Fruit fly (Drosophila melanogaster): Measurements from ENCODE around the gene Cp19.

The Cp19 gene

DNA sequence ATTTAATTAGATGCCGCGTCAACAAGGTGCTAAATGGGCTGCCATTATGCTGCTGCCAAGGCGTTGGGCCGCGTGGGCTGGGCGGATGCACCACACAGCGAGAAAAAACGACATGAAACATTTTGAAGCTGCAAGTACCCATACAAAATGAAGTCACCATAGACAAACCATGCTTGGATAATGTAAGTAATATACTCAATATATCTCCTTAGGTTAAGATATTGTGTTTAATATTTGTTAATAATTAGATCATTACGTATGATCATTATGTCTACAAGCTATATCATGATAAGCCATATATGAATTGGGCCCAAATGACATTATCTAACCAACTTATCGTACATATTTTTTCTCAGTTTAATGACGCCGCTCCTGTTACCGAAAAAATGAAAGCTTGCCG is 13.7 kb upstream of the Cp19 start:
- no peak for TF ChIP-seq CG8478 (optimal IDR thresholded peaks at IDR 0.05)
- TF ChIP-seq CTCF (optimal IDR thresholded peaks at IDR 0.05): no peak

DNA sequence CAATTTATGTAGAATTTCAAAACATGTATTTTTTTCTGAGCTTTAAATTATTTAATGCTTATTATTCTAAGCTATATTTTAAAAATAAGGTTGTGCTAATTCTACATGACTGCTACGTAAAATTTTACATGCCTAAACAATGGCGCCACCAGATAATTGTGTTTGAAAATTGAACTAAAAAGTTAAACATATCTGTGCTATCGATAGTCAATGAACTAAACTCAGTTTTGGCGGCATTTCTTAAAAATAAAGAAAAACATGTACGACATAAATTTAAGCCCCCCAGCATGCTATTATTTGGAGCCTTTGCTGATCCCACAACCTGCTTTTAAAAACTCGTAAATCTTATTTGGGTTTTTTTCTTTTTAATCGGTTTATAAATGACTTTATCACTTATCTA is 11.1 kb upstream of the Cp19 start:
- peak; percentile 77 to 89 for TF ChIP-seq CTCF (optimal IDR thresholded peaks at IDR 0.05)
- no peak for TF ChIP-seq CG8478 (optimal IDR thresholded peaks at IDR 0.05)

DNA sequence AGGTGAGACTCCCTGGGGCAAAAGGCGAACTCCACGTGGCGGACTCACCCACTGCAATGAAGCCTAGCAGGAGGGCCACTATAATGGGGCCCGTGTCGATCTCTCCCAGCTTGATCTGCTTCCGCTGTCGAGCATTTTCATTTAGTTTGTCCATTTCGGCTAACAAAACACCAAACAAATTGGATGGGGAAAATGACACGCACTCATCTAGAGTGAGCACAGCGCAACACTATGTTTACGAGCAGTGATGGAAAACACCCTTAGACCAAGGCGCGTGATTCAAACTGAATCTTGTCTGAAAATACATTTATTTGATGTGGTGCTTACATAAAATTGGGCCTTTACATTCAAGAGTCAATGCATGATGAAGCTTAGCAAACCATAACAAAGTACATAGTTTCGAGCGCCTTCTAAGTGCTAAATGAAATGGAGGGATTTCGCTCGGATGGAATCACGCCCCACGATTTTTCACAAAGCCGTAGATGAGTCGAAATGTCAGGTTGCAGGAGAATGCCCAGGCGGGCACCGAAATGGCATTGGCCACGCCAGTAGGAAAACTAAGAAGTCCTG is 9.6 kb upstream of the Cp19 start, which contains the start of gene SrpRbeta:
SrpRbeta (minus strand) TSS at position 236 of the 570 bp plus-strand sequence.
- TF ChIP-seq CG8478 (optimal IDR thresholded peaks at IDR 0.05) (no peak), CTCF (optimal IDR thresholded peaks at IDR 0.05) (no peak)

dm6 chr3L:8721145-8721544 is 8.5 kb upstream of the Cp19 start, which contains the start of the genes CG32022 and CG6511:
Gene CG32022, minus strand, starts transcription at chr3L:8721272.
Gene CG6511, plus strand, starts transcription at chr3L:8721324.
- TF ChIP-seq CTCF (optimal IDR thresholded peaks at IDR 0.05) (no peak), CG8478 (optimal IDR thresholded peaks at IDR 0.05) (no peak)

DNA sequence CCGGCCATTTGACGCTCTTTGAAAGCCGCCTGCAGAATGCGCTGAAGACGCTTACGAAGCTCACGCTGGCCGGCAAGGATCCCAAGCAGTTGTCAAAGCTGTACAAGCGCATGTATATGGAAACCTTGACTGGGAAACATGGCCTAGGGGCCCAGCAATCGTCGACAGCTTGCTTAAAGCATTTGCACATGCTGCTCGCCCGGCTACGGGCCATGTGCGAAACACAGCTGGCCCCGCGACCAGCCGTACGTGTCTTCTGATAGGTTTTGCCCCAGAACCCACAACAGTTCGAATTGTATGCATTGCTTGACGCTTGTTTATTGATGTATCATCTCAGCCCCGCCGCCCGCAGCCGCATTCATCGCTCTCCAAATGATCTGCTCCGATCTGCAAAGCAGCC is 4.4 kb upstream of the Cp19 start:
- TF ChIP-seq CG8478 (optimal IDR thresholded peaks at IDR 0.05): no peak
- no peak for TF ChIP-seq CTCF (optimal IDR thresholded peaks at IDR 0.05)

dm6 chr3L:8725674-8726073 is 4.0 kb upstream of the Cp19 start, which contains the start of gene CG43965:
Gene CG43965, minus strand, starts transcription at chr3L:8725774.
- TF ChIP-seq CTCF (optimal IDR thresholded peaks at IDR 0.05): no peak
- TF ChIP-seq CG8478 (optimal IDR thresholded peaks at IDR 0.05): no peak

- TF ChIP-seq CTCF (optimal IDR thresholded peaks at IDR 0.05) (no peak), CG8478 (optimal IDR thresholded peaks at IDR 0.05) (no peak)
These were observed 3.3 kb upstream of the Cp19 start, which contains the start of gene Cp18 for dm6 chr3L:8726317-8726841. Gene Cp18, plus strand, starts transcription at chr3L:8726791.

dm6 chr3L:8728181-8728580 is 1.5 kb upstream of the Cp19 start, which contains the start of gene Cp15:
Gene Cp15, plus strand, starts transcription at chr3L:8728481.
- no peak for TF ChIP-seq CG8478 (optimal IDR thresholded peaks at IDR 0.05)
- TF ChIP-seq CTCF (optimal IDR thresholded peaks at IDR 0.05): no peak

DNA sequence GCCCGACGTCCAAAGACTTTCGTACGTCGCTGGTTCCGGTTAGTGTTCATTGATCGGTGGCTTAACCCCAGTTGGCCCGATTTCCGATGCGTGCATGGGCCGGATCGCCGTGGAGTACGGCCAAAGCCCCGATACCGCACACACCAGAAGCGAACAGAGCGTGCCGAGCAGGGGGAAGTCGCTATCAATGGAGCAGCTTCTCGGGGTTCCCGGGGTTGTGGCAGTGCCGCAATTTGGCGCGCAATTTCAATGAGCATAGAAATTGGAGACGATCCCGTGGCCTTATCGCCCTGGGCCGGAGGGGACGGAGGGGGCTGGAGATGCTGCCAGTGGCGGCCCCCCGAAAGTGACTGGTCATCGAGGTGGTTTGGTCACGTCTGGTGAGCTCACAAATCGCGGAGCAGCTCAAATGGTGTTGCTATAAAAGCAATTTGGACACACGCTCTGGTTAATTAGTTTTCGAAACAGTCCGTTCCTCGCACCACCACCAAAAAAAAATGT is 1.9 kb downstream of the Cp19 start, which contains the start of gene Cp16:
Cp16 (plus strand) TSS at position 451 of the 501 bp plus-strand sequence.
- TF ChIP-seq CG8478 (optimal IDR thresholded peaks at IDR 0.05) (no peak), CTCF (optimal IDR thresholded peaks at IDR 0.05) (no peak)

DNA sequence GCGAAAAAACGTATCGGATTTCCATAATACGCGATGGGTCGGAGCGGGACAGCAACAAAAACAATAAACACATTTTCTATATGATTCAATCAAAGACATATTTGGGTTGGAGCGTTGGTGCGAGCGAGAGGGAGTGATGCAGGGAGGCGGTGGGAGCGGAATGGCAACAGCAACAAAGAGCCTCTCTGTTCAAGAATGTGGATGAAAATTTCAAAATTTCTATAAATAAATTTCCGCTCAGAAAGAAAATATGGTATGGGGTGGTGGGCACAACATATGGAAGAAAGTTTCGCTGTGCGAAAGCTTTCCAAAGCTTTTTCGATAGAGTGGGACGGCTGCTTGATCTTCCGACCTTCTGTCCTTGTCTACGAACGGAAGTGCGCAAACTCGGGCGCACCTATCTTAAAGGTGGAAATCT is 11.4 kb downstream of the Cp19 start:
- TF ChIP-seq CG8478 (optimal IDR thresholded peaks at IDR 0.05) (no peak), CTCF (optimal IDR thresholded peaks at IDR 0.05) (no peak)

DNA sequence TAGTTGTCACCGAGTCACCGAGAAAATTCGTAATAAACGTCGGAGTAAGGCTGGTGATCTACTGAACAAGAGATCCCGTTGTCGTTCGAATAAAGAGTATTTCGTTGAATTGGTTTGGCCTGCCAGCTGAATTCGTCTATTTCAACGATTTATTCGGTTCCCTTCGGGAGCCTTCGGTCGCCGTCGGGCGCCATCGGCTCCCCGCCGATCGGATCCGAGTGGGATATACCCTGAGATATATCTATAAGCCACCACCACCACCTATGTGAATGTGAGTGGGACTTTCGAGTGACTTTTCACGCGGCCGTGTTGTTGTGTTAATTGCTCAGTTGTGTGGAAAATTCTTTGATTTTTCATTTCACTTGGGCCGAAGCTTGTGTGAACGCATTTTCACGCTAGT is 15.5 kb downstream of the Cp19 start, which contains the start of gene Prm:
Prm (minus strand) TSS at position 101 of the 400 bp plus-strand sequence.
- TF ChIP-seq CG8478 (optimal IDR thresholded peaks at IDR 0.05) (no peak), CTCF (optimal IDR thresholded peaks at IDR 0.05) (no peak)

- TF ChIP-seq CG8478 (optimal IDR thresholded peaks at IDR 0.05) (no peak), CTCF (optimal IDR thresholded peaks at IDR 0.05) (no peak)
These were observed 16.9 kb downstream of the Cp19 start for dm6 chr3L:8746519-8746918.

- no peak for TF ChIP-seq CTCF (optimal IDR thresholded peaks at IDR 0.05)
- no peak for TF ChIP-seq CG8478 (optimal IDR thresholded peaks at IDR 0.05)
These were observed 18.7 kb downstream of the Cp19 start for dm6 chr3L:8748323-8748722.

DNA sequence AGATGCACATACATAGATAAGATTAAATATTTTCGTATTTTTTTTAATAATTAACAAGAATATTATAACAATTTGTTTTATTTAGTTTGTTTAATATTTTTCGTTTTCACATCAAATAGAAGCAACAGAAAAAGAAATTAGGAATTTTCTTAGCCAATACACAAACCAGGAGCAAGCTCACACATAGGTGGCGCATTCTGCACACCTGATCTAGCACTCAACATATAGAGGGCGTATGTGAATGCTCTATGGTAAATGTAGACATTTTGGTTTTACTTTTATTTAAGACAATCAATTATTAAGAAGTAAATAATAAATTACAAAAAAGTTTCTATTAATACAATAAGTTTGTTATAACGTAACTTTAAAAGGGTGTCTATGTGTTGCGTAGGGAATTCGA is 19.2 kb downstream of the Cp19 start:
- TF ChIP-seq CTCF (optimal IDR thresholded peaks at IDR 0.05) (peak; percentile 85 to 98), CG8478 (optimal IDR thresholded peaks at IDR 0.05) (no peak)

dm6 chr3L:8749676-8750654 is 20.3 kb downstream of the Cp19 start, which contains the start of gene CG13306:
Gene CG13306, minus strand, starts transcription at chr3L:8749726.
- TF ChIP-seq CG8478 (optimal IDR thresholded peaks at IDR 0.05) (no peak), CTCF (optimal IDR thresholded peaks at IDR 0.05) (no peak)

All from S2 (cell line).